Fruit fly (Drosophila melanogaster): Measurements from ENCODE around the gene Uxt.

The Uxt gene

DNA sequence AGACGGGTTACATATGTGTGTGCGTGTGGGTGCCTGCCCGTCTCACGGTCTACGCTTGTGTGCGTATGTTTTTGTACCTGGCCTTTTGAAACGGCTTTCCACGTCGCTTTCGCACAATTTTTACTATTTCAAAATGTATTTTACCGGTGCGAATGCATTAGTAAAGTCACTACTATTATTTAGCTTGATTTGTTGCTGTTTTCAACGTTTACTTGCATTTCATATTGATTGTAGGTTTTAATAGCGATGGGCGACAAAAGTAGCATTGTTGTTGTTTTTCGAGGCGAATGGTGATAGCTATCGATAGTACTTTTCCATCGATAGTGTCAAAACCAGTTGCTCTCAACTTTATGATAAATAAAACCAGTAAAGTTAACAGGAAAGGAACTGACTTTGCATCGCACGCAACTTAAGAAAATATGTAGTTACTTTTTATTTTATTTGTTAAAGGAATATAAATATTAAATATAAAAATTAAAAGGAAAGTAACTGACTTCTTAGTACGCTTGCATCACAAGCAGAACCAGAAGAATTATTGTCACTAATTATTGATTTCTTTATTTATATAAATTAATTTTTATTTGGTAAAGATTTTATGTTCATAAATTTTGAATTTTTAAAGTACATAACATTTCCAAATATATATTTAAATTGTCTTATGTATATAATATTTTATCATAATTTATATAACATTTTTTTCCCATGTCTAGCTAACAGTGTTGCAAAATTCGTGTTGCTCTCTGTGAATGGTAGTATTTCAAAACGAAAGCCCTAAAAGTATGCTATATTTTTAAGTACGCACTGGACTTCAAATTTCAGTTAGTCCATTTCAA lies 15.6 kb downstream of the Uxt start, which contains the start of gene Cul3:
Gene Cul3 (minus strand): TSS at position 268 of the 833 bp plus-strand sequence.
- TF ChIP-seq EcR (GFP tag; optimal IDR thresholded peaks at IDR 0.05): no peak

dm6 chr2L:15273521-15274123 lies 17.2 kb downstream of the Uxt start:
- no peak for TF ChIP-seq pan (optimal IDR thresholded peaks at IDR 0.05)
- TF ChIP-seq usp (GFP tag; optimal IDR thresholded peaks at IDR 0.05): no peak

dm6 chr2L:15274292-15274691 lies 17.9 kb downstream of the Uxt start:
- TF ChIP-seq usp (GFP tag; optimal IDR thresholded peaks at IDR 0.05) (no peak), EcR (GFP tag; optimal IDR thresholded peaks at IDR 0.05) (no peak), psq (optimal IDR thresholded peaks at IDR 0.05) (no peak)

- TF ChIP-seq Dll (optimal IDR thresholded peaks at IDR 0.05) (no peak), pan (optimal IDR thresholded peaks at IDR 0.05) (no peak), CG8478 (optimal IDR thresholded peaks at IDR 0.05) (no peak), psq (optimal IDR thresholded peaks at IDR 0.05) (no peak), EcR (GFP tag; optimal IDR thresholded peaks at IDR 0.05) (no peak), usp (GFP tag; optimal IDR thresholded peaks at IDR 0.05) (no peak)
Measured at dm6 chr2L:15274783-15275316, 18.5 kb downstream of the Uxt start, which contains the start of gene UK114. UK114 (minus strand) TSS chr2L:15275091.

DNA sequence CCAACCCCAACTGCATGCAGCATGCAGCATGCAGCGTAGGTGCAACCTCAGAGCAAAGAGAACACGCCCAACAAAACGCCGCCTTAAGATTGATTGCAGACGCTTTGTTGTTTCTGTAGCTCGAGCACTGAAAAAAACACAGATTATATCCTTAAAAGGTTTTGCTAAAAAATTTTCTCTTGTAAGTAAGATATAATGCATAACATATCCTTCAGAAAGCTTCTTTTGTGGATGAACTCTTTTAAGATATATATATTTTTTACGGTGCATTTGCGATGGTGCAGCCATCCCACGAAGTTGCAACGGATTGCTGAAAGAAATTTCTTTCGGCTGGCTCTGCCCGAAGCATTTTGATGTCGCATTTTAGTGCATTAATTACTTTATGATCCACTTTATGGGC lies 19.4 kb downstream of the Uxt start:
- TF ChIP-seq pan (optimal IDR thresholded peaks at IDR 0.05) (no peak), CG8478 (optimal IDR thresholded peaks at IDR 0.05) (no peak), psq (optimal IDR thresholded peaks at IDR 0.05) (no peak), Dll (optimal IDR thresholded peaks at IDR 0.05) (no peak), EcR (GFP tag; optimal IDR thresholded peaks at IDR 0.05) (no peak), usp (GFP tag; optimal IDR thresholded peaks at IDR 0.05) (no peak)

- TF ChIP-seq pan (optimal IDR thresholded peaks at IDR 0.05) (no peak), CG8478 (optimal IDR thresholded peaks at IDR 0.05) (no peak), psq (optimal IDR thresholded peaks at IDR 0.05) (no peak), EcR (GFP tag; optimal IDR thresholded peaks at IDR 0.05) (no peak), Dll (optimal IDR thresholded peaks at IDR 0.05) (no peak), usp (GFP tag; optimal IDR thresholded peaks at IDR 0.05) (no peak)
Measured at dm6 chr2L:15280975-15281374, 24.6 kb downstream of the Uxt start.

DNA sequence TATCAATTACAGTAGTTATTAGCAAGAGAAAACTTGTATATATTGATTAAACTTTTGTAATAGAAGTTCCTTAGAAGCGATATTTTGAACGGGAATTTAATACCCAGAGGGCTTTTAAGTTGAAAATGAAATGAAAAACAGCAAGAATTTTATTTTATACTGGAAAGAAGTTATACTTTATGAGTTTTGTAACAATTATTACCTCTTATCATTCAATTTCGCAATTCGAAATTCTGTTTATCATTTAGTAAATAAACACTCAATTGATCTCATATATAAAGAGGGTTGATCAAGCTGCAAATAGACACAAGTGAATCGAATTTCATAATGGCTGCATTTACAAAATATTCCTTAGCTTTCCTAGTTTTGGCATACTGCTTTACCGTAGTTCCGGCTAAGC lies 28.3 kb downstream of the Uxt start, which contains the start of gene CG15263:
Gene CG15263 (plus strand): TSS at position 301 of the 400 bp plus-strand sequence.
- no peak for TF ChIP-seq usp (GFP tag; optimal IDR thresholded peaks at IDR 0.05)
- no peak for TF ChIP-seq CG8478 (optimal IDR thresholded peaks at IDR 0.05)
- no peak for TF ChIP-seq Dll (optimal IDR thresholded peaks at IDR 0.05)
- TF ChIP-seq EcR (GFP tag; optimal IDR thresholded peaks at IDR 0.05): no peak
- no peak for TF ChIP-seq psq (optimal IDR thresholded peaks at IDR 0.05)
- no peak for TF ChIP-seq pan (optimal IDR thresholded peaks at IDR 0.05)

dm6 chr2L:15292139-15292538 lies 35.8 kb downstream of the Uxt start, which contains the start of gene CG15260:
CG15260 (minus strand) TSS chr2L:15292239.
- TF ChIP-seq psq (optimal IDR thresholded peaks at IDR 0.05): no peak
- no peak for TF ChIP-seq CG8478 (optimal IDR thresholded peaks at IDR 0.05)
- no peak for TF ChIP-seq Dll (optimal IDR thresholded peaks at IDR 0.05)
- no peak for TF ChIP-seq pan (optimal IDR thresholded peaks at IDR 0.05)
- TF ChIP-seq usp (GFP tag; optimal IDR thresholded peaks at IDR 0.05): no peak
- TF ChIP-seq EcR (GFP tag; optimal IDR thresholded peaks at IDR 0.05): no peak

dm6 chr2L:15297508-15297907 lies 41.1 kb downstream of the Uxt start, which contains the start of gene CG15262:
CG15262 (plus strand) TSS chr2L:15297808.
- TF ChIP-seq CG8478 (optimal IDR thresholded peaks at IDR 0.05): no peak
- TF ChIP-seq usp (GFP tag; optimal IDR thresholded peaks at IDR 0.05): no peak
- no peak for TF ChIP-seq Dll (optimal IDR thresholded peaks at IDR 0.05)
- no peak for TF ChIP-seq pan (optimal IDR thresholded peaks at IDR 0.05)
- no peak for TF ChIP-seq psq (optimal IDR thresholded peaks at IDR 0.05)
- TF ChIP-seq EcR (GFP tag; optimal IDR thresholded peaks at IDR 0.05): no peak

dm6 chr2L:15301841-15302240 lies 45.5 kb downstream of the Uxt start:
- TF ChIP-seq CG8478 (optimal IDR thresholded peaks at IDR 0.05) (no peak), EcR (GFP tag; optimal IDR thresholded peaks at IDR 0.05) (peak in 1 of 2 experiments; percentile 53)

dm6 chr2L:15304359-15304758 lies 48.0 kb downstream of the Uxt start:
- TF ChIP-seq EcR (GFP tag; optimal IDR thresholded peaks at IDR 0.05) (no peak), pan (optimal IDR thresholded peaks at IDR 0.05) (no peak), psq (optimal IDR thresholded peaks at IDR 0.05) (no peak), Dll (optimal IDR thresholded peaks at IDR 0.05) (no peak), usp (GFP tag; optimal IDR thresholded peaks at IDR 0.05) (no peak), CG8478 (optimal IDR thresholded peaks at IDR 0.05) (no peak)

dm6 chr2L:15306802-15307201 lies 50.4 kb downstream of the Uxt start:
- TF ChIP-seq CG8478 (optimal IDR thresholded peaks at IDR 0.05): no peak
- no peak for TF ChIP-seq EcR (GFP tag; optimal IDR thresholded peaks at IDR 0.05)
- TF ChIP-seq psq (optimal IDR thresholded peaks at IDR 0.05): no peak
- TF ChIP-seq Dll (optimal IDR thresholded peaks at IDR 0.05): no peak
- TF ChIP-seq pan (optimal IDR thresholded peaks at IDR 0.05): no peak
- no peak for TF ChIP-seq usp (GFP tag; optimal IDR thresholded peaks at IDR 0.05)

Data from whole organism.